Worm (Caenorhabditis elegans): ENCODE data around the gene gos-28.

- no peak for TF ChIP-seq dao-5 (tag; optimal IDR thresholded peaks at IDR 0.05)
- no peak for TF ChIP-seq him-1 (tag; optimal IDR thresholded peaks at IDR 0.05)
Observed at ce11 chrIII:7338009-7338408, 11.0 kb downstream of the gos-28 start.

Data from whole organism, L4/young adult.